Worm (Caenorhabditis elegans) whole organism, late embryonic: ENCODE results near the gene lips-17.

Experiments used
- ceh-18 ChIP-seq: sonication (generic microtip); optimal IDR thresholded peaks from 2 replicates; lab custom pipeline; 2016; ENCODE audit warnings: missing genetic modification characterization, missing compliant biosample characterization
- fkh-10 ChIP-seq: fragments of 150-350 bp; optimal IDR thresholded peaks from 2 replicates; lab custom pipeline; 2014; ENCODE audit warnings: missing biosample characterization, missing genetic modification reagents, missing genetic modification characterization

The lips-17 gene

DNA sequence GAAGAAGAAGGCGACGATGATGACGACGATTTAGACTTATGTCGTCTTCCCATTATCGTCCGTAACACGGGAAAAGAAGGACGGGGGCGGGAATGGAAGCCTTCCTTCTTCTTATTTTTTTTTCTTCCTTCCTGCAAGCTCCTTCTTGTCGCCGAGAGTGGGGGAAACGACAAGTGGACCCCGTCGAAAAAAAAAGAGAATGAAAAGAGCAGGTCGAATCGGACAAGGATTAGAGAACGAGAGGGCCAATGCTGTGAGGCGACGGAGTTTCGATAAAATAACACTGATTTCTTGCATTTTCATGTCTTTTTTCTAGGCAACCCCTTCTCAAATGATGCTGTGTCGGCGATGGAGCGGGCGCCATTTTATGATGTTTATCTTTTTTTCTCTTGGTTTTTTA, 43.1 kb downstream of the lips-17 start, which contains the start of gene pde-4:
Gene pde-4 (minus strand): TSS at position 76 of the 400 bp plus-strand sequence.
- TF ChIP-seq fkh-10 (GFP tag; lab: Kevin White, UChicago): no peak
- peak; percentile 16 for TF ChIP-seq ceh-18 (tag; lab: Kevin White, UChicago)
